Fruit fly (Drosophila melanogaster) whole organism, embryonic: ENCODE data around the gene Srrm234.

ENCODE experiments used
- Abd-B ChIP-seq: fragments of 200-800 bp; sonication (Bioruptor generic); optimal IDR thresholded peaks from 2 replicates; lab custom pipeline; 2018; ENCODE audit warnings: missing biosample characterization, mild to moderate bottlenecking, missing genetic modification characterization, moderate library complexity
- Adf1 ChIP-seq: fragments of 200-800 bp; sonication (Bioruptor generic); IDR thresholded peaks from 2 replicates; pipeline ENCODE4 v1.3.6; 2022; ENCODE audit warnings: missing biosample characterization, missing genetic modification characterization
- Aef1 ChIP-seq: fragments of 200-800 bp; sonication (Bioruptor generic); IDR thresholded peaks from 3 replicates; pipeline ENCODE4 v1.3.6; 2022; ENCODE audit warnings: missing biosample characterization, missing genetic modification characterization
- CG10267 ChIP-seq: fragments of 200-800 bp; sonication (Bioruptor generic); optimal IDR thresholded peaks from 2 replicates; lab custom pipeline; 2018; ENCODE audit warnings: missing biosample characterization, mild to moderate bottlenecking, missing genetic modification characterization, moderate library complexity
- CG10274 ChIP-seq: fragments of 200-800 bp; sonication (Bioruptor generic); optimal IDR thresholded peaks from 3 replicates; lab custom pipeline; 2017; ENCODE audit warnings: missing biosample characterization, mild to moderate bottlenecking, missing genetic modification characterization
- CG10565 ChIP-seq: fragments of 200-800 bp; sonication (Bioruptor generic); optimal IDR thresholded peaks from 3 replicates; lab custom pipeline; 2016; ENCODE audit warnings: missing biosample characterization, mild to moderate bottlenecking, missing genetic modification characterization
- CG10979 ChIP-seq: fragments of 200-800 bp; sonication (Bioruptor generic); optimal IDR thresholded peaks from 2 replicates; lab custom pipeline; 2018; ENCODE audit warnings: missing biosample characterization, mild to moderate bottlenecking, missing genetic modification characterization, moderate library complexity
- CG13287 ChIP-seq: fragments of 200-800 bp; sonication (Bioruptor generic); IDR thresholded peaks from 2 replicates; pipeline ENCODE4 v1.3.6; 2022; ENCODE audit warnings: missing biosample characterization, missing genetic modification characterization; ENCODE audit not compliant: partially characterized antibody
- CG15696 ChIP-seq: fragments of 200-800 bp; sonication (Bioruptor generic); optimal IDR thresholded peaks from 2 replicates; lab custom pipeline; 2019; ENCODE audit warnings: missing biosample characterization, mild to moderate bottlenecking, missing genetic modification characterization, moderate library complexity
- CG16813 ChIP-seq: fragments of 200-800 bp; sonication (Bioruptor generic); IDR thresholded peaks from 3 replicates; pipeline ENCODE4 v1.3.6; 2022; ENCODE audit warnings: missing biosample characterization, missing genetic modification characterization; ENCODE audit not compliant: partially characterized antibody
- CG34224 ChIP-seq: fragments of 200-800 bp; sonication (Bioruptor generic); IDR thresholded peaks from 3 replicates; pipeline ENCODE4 v1.3.6; 2022; ENCODE audit warnings: missing biosample characterization, missing genetic modification characterization; ENCODE audit not compliant: partially characterized antibody
- CG34376 ChIP-seq: fragments of 200-800 bp; sonication (Bioruptor generic); optimal IDR thresholded peaks from 2 replicates; lab custom pipeline; 2018; ENCODE audit warnings: missing biosample characterization, mild to moderate bottlenecking, missing genetic modification characterization
- CG3847 ChIP-seq: fragments of 200-800 bp; sonication (Bioruptor generic); IDR thresholded peaks from 2 replicates; pipeline ENCODE4 v1.3.6; 2022; ENCODE audit warnings: missing biosample characterization, missing genetic modification characterization
- CG3995 ChIP-seq: fragments of 200-800 bp; sonication (Bioruptor generic); optimal IDR thresholded peaks from 3 replicates; lab custom pipeline; 2016; ENCODE audit warnings: missing biosample characterization, missing genetic modification characterization
- CG4424 ChIP-seq: fragments of 200-800 bp; sonication (Bioruptor generic); optimal IDR thresholded peaks from 3 replicates; lab custom pipeline; 2016; ENCODE audit warnings: missing biosample characterization, missing genetic modification characterization
- CG7556 ChIP-seq: fragments of 200-800 bp; sonication (Bioruptor generic); optimal IDR thresholded peaks from 2 replicates; lab custom pipeline; 2017; ENCODE audit warnings: missing biosample characterization, mild to moderate bottlenecking, missing genetic modification characterization
- CG8924 ChIP-seq: fragments of 200-800 bp; optimal IDR thresholded peaks from 3 replicates; lab custom pipeline; 2019; ENCODE audit warnings: missing biosample characterization, mild to moderate bottlenecking, missing genetic modification characterization, moderate library complexity
- CG9932 ChIP-seq: fragments of 200-800 bp; sonication (Bioruptor generic); IDR thresholded peaks from 2 replicates; pipeline ENCODE4 v1.3.6; 2022; ENCODE audit warnings: missing biosample characterization, missing genetic modification characterization
- CHES-1-like ChIP-seq: fragments of 200-800 bp; sonication (Bioruptor generic); optimal IDR thresholded peaks from 2 replicates; lab custom pipeline; 2016; ENCODE audit warnings: missing biosample characterization, missing genetic modification characterization
- Dek ChIP-seq: fragments of 200-800 bp; sonication (Bioruptor generic); optimal IDR thresholded peaks from 3 replicates; lab custom pipeline; 2019; ENCODE audit warnings: missing biosample characterization, mild to moderate bottlenecking, missing genetic modification characterization, moderate library complexity
- Doc3 ChIP-seq: fragments of 200-800 bp; sonication (Bioruptor generic); IDR thresholded peaks from 3 replicates; pipeline ENCODE4 v1.3.6; 2022; ENCODE audit warnings: missing biosample characterization, missing genetic modification characterization; ENCODE audit not compliant: partially characterized antibody
- Dref ChIP-seq: fragments of 200-800 bp; sonication (Bioruptor generic); IDR thresholded peaks from 2 replicates; pipeline ENCODE4 v1.3.6; 2022; ENCODE audit warnings: missing biosample characterization, missing genetic modification characterization
- Drgx ChIP-seq: fragments of 200-800 bp; sonication (Bioruptor generic); IDR thresholded peaks from 2 replicates; pipeline ENCODE4 v1.3.6; 2022; ENCODE audit warnings: missing biosample characterization, missing genetic modification characterization
- HLH54F ChIP-seq: fragments of 200-800 bp; sonication (Bioruptor generic); optimal IDR thresholded peaks from 3 replicates; lab custom pipeline; 2016; ENCODE audit warnings: missing biosample characterization, missing genetic modification characterization
- Hr51 ChIP-seq, 2 experiments: fragments of 200-800 bp; sonication (Bioruptor generic); optimal IDR thresholded peaks; 2 replicates in 1 of 2; 3 replicates in 1 of 2; lab custom pipeline; 2016 to 2018; ENCODE audit warnings: missing biosample characterization in 2 of 2, missing genetic modification characterization in 2 of 2, mild to moderate bottlenecking in 1 of 2, moderate library complexity in 1 of 2
- MBD-R2 ChIP-seq: fragments of 200-800 bp; sonication (Bioruptor generic); IDR thresholded peaks from 2 replicates; pipeline ENCODE4 v1.3.6; 2022; ENCODE audit warnings: missing biosample characterization, missing genetic modification characterization
- Mad ChIP-seq: fragments of 200-800 bp; sonication (Bioruptor generic); optimal IDR thresholded peaks from 2 replicates; lab custom pipeline; 2016; ENCODE audit warnings: missing biosample characterization, missing genetic modification characterization
- Max ChIP-seq: fragments of 200-800 bp; sonication (Bioruptor generic); optimal IDR thresholded peaks from 2 replicates; lab custom pipeline; 2016; ENCODE audit warnings: missing biosample characterization, mild to moderate bottlenecking, missing genetic modification characterization
- Meics ChIP-seq: fragments of 200-800 bp; sonication (Bioruptor generic); optimal IDR thresholded peaks from 2 replicates; lab custom pipeline; 2017; ENCODE audit warnings: missing biosample characterization, mild to moderate bottlenecking, missing genetic modification characterization
- Pdp1 ChIP-seq, 2 experiments: fragments of 200-800 bp; sonication (Bioruptor generic); optimal IDR thresholded peaks; 3 replicates each; lab custom pipeline; 2016; ENCODE audit warnings: missing biosample characterization in 2 of 2, missing genetic modification characterization in 2 of 2, mild to moderate bottlenecking in 1 of 2, moderate library complexity in 1 of 2
- Sox102F ChIP-seq: fragments of 200-800 bp; sonication (Bioruptor generic); optimal IDR thresholded peaks from 2 replicates; lab custom pipeline; 2018; ENCODE audit warnings: missing biosample characterization, mild to moderate bottlenecking, missing genetic modification characterization, moderate library complexity
- Sry-β ChIP-seq: fragments of 200-800 bp; sonication (Bioruptor generic); optimal IDR thresholded peaks from 2 replicates; lab custom pipeline; 2018; ENCODE audit warnings: missing biosample characterization, mild to moderate bottlenecking, missing genetic modification characterization, moderate library complexity
- Xbp1 ChIP-seq: fragments of 200-800 bp; sonication (Bioruptor generic); optimal IDR thresholded peaks from 3 replicates; lab custom pipeline; 2016; ENCODE audit warnings: missing biosample characterization, mild to moderate bottlenecking, missing genetic modification characterization
- YL-1 ChIP-seq: fragments of 200-800 bp; sonication (Bioruptor generic); optimal IDR thresholded peaks from 3 replicates; lab custom pipeline; 2017; ENCODE audit warnings: missing biosample characterization, mild to moderate bottlenecking, missing genetic modification characterization
- bbx ChIP-seq: fragments of 200-800 bp; sonication (Bioruptor generic); IDR thresholded peaks from 2 replicates; pipeline ENCODE4 v1.3.6; 2022; ENCODE audit warnings: missing biosample characterization, missing genetic modification characterization; ENCODE audit not compliant: partially characterized antibody
- gsb-n ChIP-seq: fragments of 200-800 bp; sonication (Bioruptor generic); optimal IDR thresholded peaks from 3 replicates; lab custom pipeline; 2018; ENCODE audit warnings: missing biosample characterization, mild to moderate bottlenecking, missing genetic modification characterization
- hbn ChIP-seq: fragments of 200-800 bp; sonication (Bioruptor generic); IDR thresholded peaks from 2 replicates; pipeline ENCODE4 v1.3.6; 2022; ENCODE audit warnings: missing biosample characterization, missing genetic modification characterization; ENCODE audit not compliant: partially characterized antibody
- kah ChIP-seq: fragments of 200-800 bp; sonication (Bioruptor generic); optimal IDR thresholded peaks from 2 replicates; lab custom pipeline; 2018; ENCODE audit warnings: missing biosample characterization, mild to moderate bottlenecking, missing genetic modification characterization
- lov ChIP-seq, 2 experiments: fragments of 200-800 bp in 1 of 2; fragments of >200 bp in 1 of 2; sonication (Bioruptor generic) in 1 of 2; IDR thresholded peaks in 1 of 2; optimal IDR thresholded peaks in 1 of 2; 2 replicates in 1 of 2; 3 replicates in 1 of 2; pipeline versions ENCODE4 v1.3.6 to Lab custom; 2017 to 2022; ENCODE audit warnings: missing biosample characterization in 1 of 2, missing genetic modification characterization in 1 of 2
- pzg ChIP-seq: fragments of 200-800 bp; sonication (Bioruptor generic); optimal IDR thresholded peaks from 3 replicates; lab custom pipeline; 2018; ENCODE audit warnings: missing biosample characterization, mild to moderate bottlenecking, missing genetic modification characterization, moderate library complexity
- sens ChIP-seq: fragments of 200-800 bp; sonication (Bioruptor generic); peaks from one replicate; lab custom pipeline; 2016; ENCODE audit warnings: missing biosample characterization, missing genetic modification characterization
- slbo ChIP-seq: fragments of 200-800 bp; sonication (Bioruptor generic); IDR thresholded peaks from 2 replicates; pipeline ENCODE4 v1.3.6; 2022; ENCODE audit warnings: missing biosample characterization, missing genetic modification characterization
- slp2 ChIP-seq: fragments of 200-800 bp; sonication (Bioruptor generic); optimal IDR thresholded peaks from 2 replicates; lab custom pipeline; 2016; ENCODE audit warnings: missing biosample characterization, missing genetic modification characterization
- ssp ChIP-seq: fragments of 200-800 bp; sonication (Bioruptor generic); IDR thresholded peaks from 2 replicates; pipeline ENCODE4 v1.3.6; 2022; ENCODE audit warnings: missing biosample characterization, missing genetic modification characterization
- sug ChIP-seq: fragments of 200-800 bp; optimal IDR thresholded peaks from 2 replicates; lab custom pipeline; 2019; ENCODE audit warnings: missing biosample characterization, mild to moderate bottlenecking, missing genetic modification characterization, moderate library complexity
- trem ChIP-seq: fragments of 200-800 bp; optimal IDR thresholded peaks from 3 replicates; lab custom pipeline; 2019; ENCODE audit warnings: missing biosample characterization, mild to moderate bottlenecking, missing genetic modification characterization, moderate library complexity
- zfh2 ChIP-seq: fragments of 200-800 bp; sonication (Bioruptor generic); optimal IDR thresholded peaks from 2 replicates; lab custom pipeline; 2016; ENCODE audit warnings: missing biosample characterization, missing genetic modification characterization

The Srrm234 gene

dm6 chr3L:1618116-1618727 is 46.6 kb downstream of the Srrm234 start, which contains the start of the genes CG13926, ABCB7 and CG33230 (continued):
- TF ChIP-seq CG16813 (GFP tag; lab: Robert Waterston, UW) (peak; percentile 43; the same call in 1 of the 3 replicates), bbx (0 out of 2 replicates have a peak, but pooled peaks have one; percentile 2), kah (peak; percentile 29), lov (optimal IDR thresholded peaks at IDR 0.05; lab: Kevin White, UChicago) (no peak), lov (GFP tag; IDR thresholded peaks at IDR 0.05; lab: Robert Waterston, UW) (no peak), Adf1 (GFP tag; lab: Robert Waterston, UW) (peak; percentile 20; the same call in 1 of the 2 replicates), CG7556 (GFP tag; lab: Kevin White, UChicago) (no peak), CG34224 (peak; percentile 66; the same call in 2 of the 3 replicates), Meics (GFP tag; lab: Kevin White, UChicago) (peak; percentile 45), ssp (GFP tag; lab: Robert Waterston, UW) (no peak), Sry-β (GFP tag; lab: Kevin White, UChicago) (peak; percentile 93), HLH54F (GFP tag; lab: Kevin White, UChicago) (peak; percentile 21), gsb-n (tag; lab: Kevin White, UChicago) (peak; percentile 83), Xbp1 (GFP tag; lab: Kevin White, UChicago) (peak; percentile 7), CHES-1-like (GFP tag; lab: Kevin White, UChicago) (peak; percentile 16), CG15696 (no peak), Dek (peak; percentile 1), Mad (GFP tag; lab: Kevin White, UChicago) (peak; percentile 9), CG10979 (tag; lab: Kevin White, UChicago) (peak; percentile 11), Doc3 (GFP tag; lab: Robert Waterston, UW) (0 out of 3 replicates have a peak, but pooled peaks have one; percentile 39), CG34376 (GFP tag; lab: Kevin White, UChicago) (peak; percentile 37), Pdp1 (GFP tag; optimal IDR thresholded peaks at IDR 0.05; lab: Kevin White, UChicago) (peak; percentile 39 to 77), slbo (GFP tag; lab: Robert Waterston, UW) (peak; percentile 39; the same call in 1 of the 2 replicates), CG4424 (GFP tag; lab: Kevin White, UChicago) (peak; percentile 44), CG13287 (GFP tag; lab: Robert Waterston, UW) (peak; percentile 47; the same call in 1 of the 2 replicates), CG10565 (no peak), CG3995 (GFP tag; lab: Kevin White, UChicago) (peak; percentile 24), CG10274 (GFP tag; lab: Kevin White, UChicago) (peak; percentile 95), slp2 (GFP tag; lab: Kevin White, UChicago) (no peak), Hr51 (GFP tag; optimal IDR thresholded peaks at IDR 0.05; lab: Kevin White, UChicago) (no peak), zfh2 (GFP tag; lab: Kevin White, UChicago) (peak; percentile 31), Abd-B (GFP tag; lab: Kevin White, UChicago) (peak; percentile 14), MBD-R2 (peak; percentile 84), Sox102F (GFP tag; lab: Kevin White, UChicago) (no peak), Dref (GFP tag; lab: Robert Waterston, UW) (0 out of 2 replicates have a peak, but pooled peaks have one; percentile 10), Drgx (GFP tag; lab: Robert Waterston, UW) (0 out of 2 replicates have a peak, but pooled peaks have one; percentile 12), hbn (GFP tag; lab: Robert Waterston, UW) (0 out of 2 replicates have a peak, but pooled peaks have one; percentile 21), CG8924 (tag; lab: Kevin White, UChicago) (peak; percentile 4), Aef1 (GFP tag; lab: Robert Waterston, UW) (no peak), CG3847 (peak; percentile 38; the same call in 1 of the 2 replicates), Max (GFP tag; lab: Kevin White, UChicago) (peak; percentile 44), pzg (peak; percentile 54), sens (GFP tag; lab: Kevin White, UChicago) (peak; percentile 83), YL-1 (GFP tag; lab: Kevin White, UChicago) (peak; percentile 89), trem (peak; percentile 65), sug (peak; percentile 60), CG10267 (tag; lab: Kevin White, UChicago) (peak; percentile 39), CG9932 (GFP tag; lab: Robert Waterston, UW) (peak; percentile 53; the same call in 1 of the 2 replicates)
